Worm (Caenorhabditis elegans) whole organism, young adult: Measurements from ENCODE around the gene F46G10.2.

Experiments
- D2030.7 ChIP-seq: fragments of 200-800 bp; sonication (Bioruptor generic); IDR thresholded peaks from 2 replicates; pipeline ENCODE4 v1.3.6; 2022; ENCODE audit warnings: missing genetic modification reagents, missing genetic modification characterization, missing compliant biosample characterization
- F10E7.11 ChIP-seq: sonication (generic microtip); optimal IDR thresholded peaks from 2 replicates; lab custom pipeline; 2017; ENCODE audit warnings: mild to moderate bottlenecking, missing genetic modification characterization, moderate library complexity, missing compliant biosample characterization
- F57C9.4 ChIP-seq: sonication (generic microtip); optimal IDR thresholded peaks from 2 replicates; lab custom pipeline; 2017; ENCODE audit warnings: mild to moderate bottlenecking, missing genetic modification characterization, missing compliant biosample characterization
- T07F8.4 ChIP-seq: sonication (generic microtip); optimal IDR thresholded peaks from 2 replicates; lab custom pipeline; 2016; ENCODE audit warnings: mild to moderate bottlenecking, missing genetic modification characterization, moderate library complexity, missing compliant biosample characterization
- T26A5.8 ChIP-seq: sonication (generic microtip); optimal IDR thresholded peaks from 2 replicates; lab custom pipeline; 2016; ENCODE audit warnings: missing genetic modification characterization, missing compliant biosample characterization
- Y53F4B.3 ChIP-seq: fragments of 200-800 bp; sonication (Bioruptor generic); IDR thresholded peaks from 2 replicates; pipeline ENCODE4 v1.3.6; 2022; ENCODE audit warnings: missing genetic modification reagents, missing genetic modification characterization, missing compliant biosample characterization
- Y56A3A.18 ChIP-seq: fragments of 200-800 bp; sonication (Bioruptor generic); IDR thresholded peaks from 2 replicates; pipeline ENCODE4 v1.3.6; 2022; ENCODE audit warnings: missing genetic modification reagents, missing genetic modification characterization, missing compliant biosample characterization
- Y79H2A.3 ChIP-seq: fragments of 200-800 bp; sonication (Bioruptor generic); conservative IDR thresholded peaks from 2 replicates; pipeline ENCODE4 v1.3.6; 2022; ENCODE audit warnings: missing genetic modification reagents, missing genetic modification characterization, missing compliant biosample characterization
- ZK185.1 ChIP-seq: sonication (generic microtip); optimal IDR thresholded peaks from 2 replicates; lab custom pipeline; 2016; ENCODE audit warnings: mild to moderate bottlenecking, missing genetic modification characterization, missing compliant biosample characterization; ENCODE audit not compliant: poor library complexity, severe bottlenecking
- aptf-2 ChIP-seq: fragments of 200-800 bp; sonication (Bioruptor generic); conservative IDR thresholded peaks from 2 replicates; pipeline ENCODE4 v1.3.6; 2022; ENCODE audit warnings: missing genetic modification reagents, missing genetic modification characterization, missing compliant biosample characterization
- aptf-3 ChIP-seq: fragments of 200-800 bp; sonication (Bioruptor generic); IDR thresholded peaks from 2 replicates; pipeline ENCODE4 v1.3.6; 2022; ENCODE audit warnings: missing genetic modification characterization, missing compliant biosample characterization
- attf-3 ChIP-seq: fragments of 200-800 bp; sonication (Bioruptor generic); conservative IDR thresholded peaks from 2 replicates; pipeline ENCODE4 v1.3.6; 2022; ENCODE audit warnings: missing genetic modification reagents, missing genetic modification characterization, missing compliant biosample characterization
- attf-5 ChIP-seq: fragments of 200-800 bp; sonication (Bioruptor generic); optimal IDR thresholded peaks from 2 replicates; lab custom pipeline; 2018; ENCODE audit warnings: mild to moderate bottlenecking, missing genetic modification characterization, missing compliant biosample characterization
- cebp-1 ChIP-seq, 2 experiments: fragments of 200-800 bp in 1 of 2; sonication (Bioruptor generic) in 1 of 2; sonication (generic microtip) in 1 of 2; IDR thresholded peaks in 1 of 2; optimal IDR thresholded peaks in 1 of 2; 2 replicates each; pipeline versions ENCODE4 v1.3.6 to Lab custom; 2017 to 2022; ENCODE audit warnings: missing compliant biosample characterization in 2 of 2, missing genetic modification characterization in 2 of 2, mild to moderate bottlenecking in 1 of 2, missing genetic modification reagents in 1 of 2, moderate library complexity in 1 of 2
- cebp-2 ChIP-seq: fragments of 200-800 bp; sonication (Bioruptor generic); IDR thresholded peaks from 2 replicates; pipeline ENCODE4 v1.3.6; 2022; ENCODE audit warnings: missing genetic modification characterization, missing compliant biosample characterization
- ceh-100 ChIP-seq: fragments of 200-800 bp; sonication (Bioruptor generic); IDR thresholded peaks from 2 replicates; pipeline ENCODE4 v1.3.6; 2022; ENCODE audit warnings: missing genetic modification reagents, missing genetic modification characterization, missing compliant biosample characterization
- ceh-40 ChIP-seq: fragments of 200-800 bp; sonication (Bioruptor generic); IDR thresholded peaks from 2 replicates; pipeline ENCODE4 v1.3.6; 2022; ENCODE audit warnings: missing genetic modification characterization, missing compliant biosample characterization
- ceh-79 ChIP-seq: sonication (generic microtip); optimal IDR thresholded peaks from 2 replicates; lab custom pipeline; 2017; ENCODE audit warnings: mild to moderate bottlenecking, missing genetic modification characterization, missing compliant biosample characterization
- chd-7 ChIP-seq: sonication (generic microtip); optimal IDR thresholded peaks from 2 replicates; lab custom pipeline; 2016; ENCODE audit warnings: mild to moderate bottlenecking, missing genetic modification characterization, moderate library complexity, missing compliant biosample characterization
- die-1 ChIP-seq: sonication (generic microtip); optimal IDR thresholded peaks from 2 replicates; lab custom pipeline; 2016; ENCODE audit warnings: missing genotype, mild to moderate bottlenecking, missing genetic modification characterization, missing compliant biosample characterization
- dox-1 ChIP-seq: fragments of 200-800 bp; sonication (Bioruptor generic); IDR thresholded peaks from 2 replicates; pipeline ENCODE4 v1.3.6; 2022; ENCODE audit warnings: missing genetic modification reagents, missing genetic modification characterization, missing compliant biosample characterization
- ekl-4 ChIP-seq: fragments of 200-800 bp; sonication (Bioruptor generic); IDR thresholded peaks from 2 replicates; pipeline ENCODE4 v1.3.6; 2022; ENCODE audit warnings: missing genetic modification reagents, missing genetic modification characterization, missing compliant biosample characterization
- hlh-26 ChIP-seq: fragments of 200-800 bp; sonication (Bioruptor generic); conservative IDR thresholded peaks from 2 replicates; pipeline ENCODE4 v1.3.6; 2022; ENCODE audit warnings: missing genetic modification reagents, missing genetic modification characterization, missing compliant biosample characterization
- hmg-1.2 ChIP-seq: fragments of 200-800 bp; sonication (Bioruptor generic); IDR thresholded peaks from 2 replicates; pipeline ENCODE4 v1.3.6; 2022; ENCODE audit warnings: missing genetic modification reagents, missing genetic modification characterization, missing compliant biosample characterization
- lin-26 ChIP-seq: fragments of 200-800 bp; sonication (Bioruptor generic); IDR thresholded peaks from 2 replicates; pipeline ENCODE4 v1.3.6; 2022; ENCODE audit warnings: missing genetic modification reagents, missing genetic modification characterization, missing compliant biosample characterization
- lin-40 ChIP-seq: sonication (generic microtip); optimal IDR thresholded peaks from 2 replicates; lab custom pipeline; 2016; ENCODE audit warnings: missing genetic modification characterization, mild to moderate bottlenecking, missing compliant biosample characterization, missing genotype, missing genetic modification reagents
- lir-1 ChIP-seq: fragments of 200-800 bp; sonication (Bioruptor generic); conservative IDR thresholded peaks from 2 replicates; pipeline ENCODE4 v1.3.6; 2022; ENCODE audit warnings: missing genetic modification reagents, missing genetic modification characterization, missing compliant biosample characterization
- lsy-27 ChIP-seq: sonication (generic microtip); optimal IDR thresholded peaks from 2 replicates; lab custom pipeline; 2017; ENCODE audit warnings: missing genetic modification characterization, mild to moderate bottlenecking, missing compliant biosample characterization, antibody characterized with exemption, missing genotype, borderline replicate concordance; ENCODE audit not compliant: insufficient read depth
- mcd-1 ChIP-seq: fragments of 200-800 bp; sonication (Bioruptor generic); IDR thresholded peaks from 2 replicates; pipeline ENCODE4 v1.3.6; 2022; ENCODE audit warnings: missing genetic modification reagents, missing genetic modification characterization, missing compliant biosample characterization
- mel-28 ChIP-seq: sonication (generic microtip); optimal IDR thresholded peaks from 2 replicates; lab custom pipeline; 2016; ENCODE audit warnings: borderline replicate concordance, mild to moderate bottlenecking, missing genetic modification characterization, missing compliant biosample characterization
- mxl-1 ChIP-seq: sonication (generic microtip); optimal IDR thresholded peaks from 2 replicates; lab custom pipeline; 2016; ENCODE audit warnings: missing genetic modification characterization, missing compliant biosample characterization
- nfya-2 ChIP-seq: fragments of 200-800 bp; sonication (Bioruptor generic); IDR thresholded peaks from 2 replicates; pipeline ENCODE4 v1.3.6; 2022; ENCODE audit warnings: missing genetic modification reagents, missing genetic modification characterization, missing compliant biosample characterization
- nfyb-1 ChIP-seq: fragments of 200-800 bp; sonication (Bioruptor generic); IDR thresholded peaks from 2 replicates; pipeline ENCODE4 v1.3.6; 2022; ENCODE audit warnings: missing genetic modification reagents, missing genetic modification characterization, missing compliant biosample characterization
- nhr-120 ChIP-seq: fragments of 200-800 bp; sonication (Bioruptor generic); IDR thresholded peaks from 2 replicates; pipeline ENCODE4 v1.3.6; 2022; ENCODE audit warnings: missing genetic modification characterization, missing compliant biosample characterization
- nhr-27 ChIP-seq: fragments of 200-800 bp; sonication (Bioruptor generic); optimal IDR thresholded peaks from 2 replicates; lab custom pipeline; 2018; ENCODE audit warnings: mild to moderate bottlenecking, missing genetic modification characterization, moderate library complexity, missing compliant biosample characterization
- nhr-80 ChIP-seq: sonication (generic microtip); optimal IDR thresholded peaks from 2 replicates; lab custom pipeline; 2016; ENCODE audit warnings: missing genetic modification characterization, missing compliant biosample characterization
- nhr-90 ChIP-seq: sonication (generic microtip); optimal IDR thresholded peaks from 2 replicates; lab custom pipeline; 2016; ENCODE audit warnings: missing genotype, mild to moderate bottlenecking, missing genetic modification characterization, missing compliant biosample characterization
- pha-4 ChIP-seq: fragments of 150-350 bp; sonication (generic microtip); optimal IDR thresholded peaks from 2 replicates; lab custom pipeline; 2014; ENCODE audit warnings: missing biosample characterization, missing genetic modification reagents, missing genetic modification characterization
- rec-8 ChIP-seq, 2 experiments: sonication (generic microtip); optimal IDR thresholded peaks; 2 replicates each; lab custom pipeline; 2016; ENCODE audit warnings: mild to moderate bottlenecking in 2 of 2, missing genetic modification characterization in 2 of 2, missing genetic modification reagents in 2 of 2, missing genotype in 2 of 2, missing biosample characterization in 1 of 2, missing compliant biosample characterization in 1 of 2, moderate library complexity in 1 of 2
- repo-1 ChIP-seq: sonication (generic microtip); optimal IDR thresholded peaks from 2 replicates; lab custom pipeline; 2017; ENCODE audit warnings: mild to moderate bottlenecking, missing genetic modification characterization, missing compliant biosample characterization
- snpc-1.1 ChIP-seq: sonication (generic microtip); optimal IDR thresholded peaks from 2 replicates; lab custom pipeline; 2017; ENCODE audit warnings: missing genetic modification characterization, mild to moderate bottlenecking, missing compliant biosample characterization, antibody characterized with exemption, moderate library complexity, missing genotype, missing genetic modification reagents; ENCODE audit not compliant: insufficient read depth
- snpc-3.4 ChIP-seq: sonication (generic microtip); optimal IDR thresholded peaks from 2 replicates; lab custom pipeline; 2017; ENCODE audit warnings: missing genetic modification characterization, mild to moderate bottlenecking, missing compliant biosample characterization, antibody characterized with exemption, moderate library complexity, missing genotype, missing genetic modification reagents
- somi-1 ChIP-seq: fragments of 200-800 bp; sonication (Bioruptor generic); optimal IDR thresholded peaks from 2 replicates; lab custom pipeline; 2018; ENCODE audit warnings: mild to moderate bottlenecking, missing genetic modification characterization, missing compliant biosample characterization
- tbx-9 ChIP-seq: sonication (generic microtip); optimal IDR thresholded peaks from 2 replicates; lab custom pipeline; 2016; ENCODE audit warnings: borderline replicate concordance, missing genetic modification characterization, inconsistent platforms, missing compliant biosample characterization
- tlf-1 ChIP-seq: fragments of 200-800 bp; sonication (Bioruptor generic); optimal IDR thresholded peaks from 2 replicates; lab custom pipeline; 2018; ENCODE audit warnings: mild to moderate bottlenecking, missing genetic modification characterization, missing compliant biosample characterization
- unc-130 ChIP-seq: sonication (generic microtip); optimal IDR thresholded peaks from 2 replicates; lab custom pipeline; 2016; ENCODE audit warnings: missing genetic modification reagents, missing genetic modification characterization, missing compliant biosample characterization
- unc-62 ChIP-seq: fragments of 150-350 bp; optimal IDR thresholded peaks from 2 replicates; lab custom pipeline; 2014; ENCODE audit warnings: missing biosample characterization, missing genetic modification reagents, missing genetic modification characterization
- ztf-3 ChIP-seq: fragments of 200-800 bp; sonication (Bioruptor generic); optimal IDR thresholded peaks from 2 replicates; lab custom pipeline; 2018; ENCODE audit warnings: mild to moderate bottlenecking, missing genetic modification characterization, missing compliant biosample characterization

The F46G10.2 gene

DNA sequence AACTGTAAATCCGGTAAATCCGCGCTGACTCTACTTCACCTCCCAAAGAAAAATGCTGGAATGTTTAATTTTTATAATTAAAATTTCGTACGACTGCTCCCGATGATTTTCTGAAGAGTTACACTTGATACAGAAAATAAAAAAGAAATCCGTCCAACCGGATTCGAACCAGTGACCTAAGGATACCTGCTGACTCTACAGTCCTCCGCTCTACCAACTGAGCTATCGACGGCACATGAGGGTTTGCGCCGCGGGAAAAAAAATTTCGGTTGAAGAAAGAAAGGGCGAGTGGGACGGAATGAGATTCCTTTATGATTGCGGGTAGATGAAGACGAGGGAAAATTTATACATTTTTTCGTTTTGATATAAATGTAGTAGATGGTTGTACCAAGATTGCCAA, 38.1 kb upstream of the F46G10.2 start (continued):
- TF ChIP-seq nhr-27 (tag; lab: Kevin White, UChicago): no peak
- TF ChIP-seq ceh-79 (tag; lab: Kevin White, UChicago): no peak
- TF ChIP-seq Y79H2A.3: no peak
- no peak for TF ChIP-seq tbx-9
- no peak for TF ChIP-seq F10E7.11 (tag; lab: Kevin White, UChicago)
- TF ChIP-seq unc-130 (GFP tag; lab: Kevin White, UChicago): no peak
- TF ChIP-seq tlf-1 (GFP tag; lab: Kevin White, UChicago): no peak
- TF ChIP-seq aptf-3 (GFP tag; lab: Robert Waterston, UW): no peak
- peak; percentile 40; the same call in 1 of the 2 replicates for TF ChIP-seq dox-1
- TF ChIP-seq Y53F4B.3: no peak
- TF ChIP-seq nhr-90 (tag; lab: Kevin White, UChicago): peak; percentile 65
- no peak for TF ChIP-seq aptf-2
- TF ChIP-seq cebp-2 (GFP tag; lab: Robert Waterston, UW): no peak
- TF ChIP-seq mxl-1 (tag; lab: Kevin White, UChicago): no peak
- no peak for TF ChIP-seq somi-1 (GFP tag; lab: Kevin White, UChicago)
- TF ChIP-seq T07F8.4 (tag; lab: Kevin White, UChicago): no peak
- peak; percentile 50 for TF ChIP-seq snpc-3.4 (tag; lab: Kevin White, UChicago)
- TF ChIP-seq ceh-40 (GFP tag; lab: Robert Waterston, UW): no peak
- no peak for TF ChIP-seq mel-28
- TF ChIP-seq F57C9.4: no peak
- TF ChIP-seq snpc-1.1 (tag; lab: Kevin White, UChicago): no peak
- TF ChIP-seq cebp-1 (GFP tag; IDR thresholded peaks at IDR 0.05; lab: Robert Waterston, UW): peak; percentile 26; the same call in 1 of the 2 replicates
- TF ChIP-seq cebp-1 (tag; optimal IDR thresholded peaks at IDR 0.05; lab: Kevin White, UChicago): no peak
- no peak for TF ChIP-seq attf-3 (GFP tag; lab: Robert Waterston, UW)
- peak; percentile 22 for TF ChIP-seq ZK185.1
- 0 out of 2 replicates have a peak, but pooled peaks have one; percentile 50 for TF ChIP-seq nhr-120 (GFP tag; lab: Robert Waterston, UW)
- no peak for TF ChIP-seq ztf-3 (GFP tag; lab: Kevin White, UChicago)
- TF ChIP-seq mcd-1 (GFP tag; lab: Robert Waterston, UW): no peak
- TF ChIP-seq pha-4 (tag; lab: Kevin White, UChicago): no peak
- peak; percentile 76 for TF ChIP-seq die-1 (tag; lab: Kevin White, UChicago)
- TF ChIP-seq chd-7 (tag; lab: Kevin White, UChicago): no peak
- no peak for TF ChIP-seq attf-5 (GFP tag; lab: Kevin White, UChicago)
- no peak for TF ChIP-seq repo-1
- no peak for TF ChIP-seq lsy-27 (tag; lab: Kevin White, UChicago)
- TF ChIP-seq hlh-26 (GFP tag; lab: Robert Waterston, UW): no peak
- no peak for TF ChIP-seq nfya-2 (GFP tag; lab: Robert Waterston, UW)
- TF ChIP-seq ceh-100 (GFP tag; lab: Robert Waterston, UW): no peak
- TF ChIP-seq hmg-1.2 (GFP tag; lab: Robert Waterston, UW): peak; percentile 44; the same call in 1 of the 2 replicates
- peak; percentile 65 for TF ChIP-seq D2030.7
- 0 out of 2 replicates have a peak, but pooled peaks have one; percentile 35 for TF ChIP-seq Y56A3A.18 (GFP tag; lab: Robert Waterston, UW)
- peak; percentile 87 for TF ChIP-seq lin-26 (GFP tag; lab: Robert Waterston, UW)
- TF ChIP-seq ekl-4 (GFP tag; lab: Robert Waterston, UW): no peak
- peak; percentile 64 for TF ChIP-seq nfyb-1 (GFP tag; lab: Robert Waterston, UW)
- no peak for TF ChIP-seq unc-62 (GFP tag; lab: Kevin White, UChicago)
- peak; percentile 32 to 46 for TF ChIP-seq rec-8 (tag; optimal IDR thresholded peaks at IDR 0.05; lab: Kevin White, UChicago)
- TF ChIP-seq T26A5.8 (tag; lab: Kevin White, UChicago): no peak
- no peak for TF ChIP-seq nhr-80
- TF ChIP-seq lin-40 (tag; lab: Kevin White, UChicago): no peak
- TF ChIP-seq lir-1 (GFP tag; lab: Robert Waterston, UW): no peak
